Fruit fly (Drosophila melanogaster) whole organism, embryonic: ENCODE measurements around the gene Hs6st.

Experiments
- CG17385 ChIP-seq: fragments of 200-800 bp; sonication (Bioruptor generic); optimal IDR thresholded peaks from 3 replicates; lab custom pipeline; 2018; ENCODE audit warnings: missing biosample characterization, mild to moderate bottlenecking, missing genetic modification characterization
- CG17912 ChIP-seq: fragments of 200-800 bp; sonication (Bioruptor generic); optimal IDR thresholded peaks from 2 replicates; lab custom pipeline; 2018; ENCODE audit warnings: missing biosample characterization, mild to moderate bottlenecking, missing genetic modification characterization
- CG6854 ChIP-seq: fragments of 200-800 bp; sonication (Bioruptor generic); optimal IDR thresholded peaks from 3 replicates; lab custom pipeline; 2017; ENCODE audit warnings: missing biosample characterization, mild to moderate bottlenecking, missing genetic modification characterization
- Gsc ChIP-seq: fragments of 200-800 bp; sonication (Bioruptor generic); IDR thresholded peaks from 2 replicates; pipeline ENCODE4 v1.3.6; 2022; ENCODE audit warnings: missing biosample characterization, missing genetic modification characterization
- HHEX ChIP-seq: fragments of 200-800 bp; sonication (Bioruptor generic); optimal IDR thresholded peaks from 3 replicates; lab custom pipeline; 2017; ENCODE audit warnings: missing biosample characterization, mild to moderate bottlenecking, missing genetic modification characterization, missing genetic modification reagents
- HmgZ ChIP-seq: fragments of 200-800 bp; sonication (Bioruptor generic); optimal IDR thresholded peaks from 2 replicates; lab custom pipeline; 2018; ENCODE audit warnings: missing biosample characterization, mild to moderate bottlenecking, missing genetic modification characterization
- shn ChIP-seq: fragments of 200-800 bp; sonication (Bioruptor generic); optimal IDR thresholded peaks from 3 replicates; lab custom pipeline; 2016; ENCODE audit warnings: missing biosample characterization, missing genetic modification characterization

- peak; percentile 78 for TF ChIP-seq shn
- peak; percentile 35 for TF ChIP-seq CG6854
- TF ChIP-seq HHEX (GFP tag; lab: Kevin White, UChicago) = peak; percentile 78
- TF ChIP-seq Gsc (GFP tag; lab: Robert Waterston, UW) = peak; percentile 58; the same call in 1 of the 2 replicates
- peak; percentile 77 for TF ChIP-seq HmgZ (tag; lab: Kevin White, UChicago)
- TF ChIP-seq CG17385 (GFP tag; lab: Kevin White, UChicago) = peak; percentile 79
- TF ChIP-seq CG17912 = no peak
Measured at dm6 chr3R:19908863-19909343, 99.4 kb downstream of the Hs6st start.
